Worm (Caenorhabditis elegans): ENCODE measurements around the gene hip-1.

- TF ChIP-seq tab-1 (GFP tag; IDR thresholded peaks at IDR 0.05) (no peak), med-1 (GFP tag; optimal IDR thresholded peaks at IDR 0.05; ENCODE audit: insufficient read depth) (no peak), flt-1 (GFP tag; IDR thresholded peaks at IDR 0.05) (no peak), cog-1 (tag; optimal IDR thresholded peaks at IDR 0.05) (no peak), klf-2 (GFP tag; conservative IDR thresholded peaks at IDR 0.05) (no peak)
Measured at ce11 chrIII:13623014-13623413, 722 bp upstream of the hip-1 start, which contains the start of gene mlc-5.

All from whole organism, midembryonic.